Worm (Caenorhabditis elegans) whole organism, early embryonic: ENCODE measurements around the gene K01B6.4.

Experiments used
- B0310.2 ChIP-seq: sonication (generic microtip); optimal IDR thresholded peaks from 2 replicates; lab custom pipeline; 2016; ENCODE audit warnings: mild to moderate bottlenecking, missing genetic modification characterization, missing compliant biosample characterization
- aly-1 ChIP-seq: sonication (generic microtip); optimal IDR thresholded peaks from 2 replicates; lab custom pipeline; 2016; ENCODE audit warnings: missing genetic modification characterization, missing compliant biosample characterization
- ama-1 ChIP-seq: fragments of 150-350 bp; optimal IDR thresholded peaks from 2 replicates; lab custom pipeline; 2014
- ceh-36 ChIP-seq: sonication (generic microtip); optimal IDR thresholded peaks from 2 replicates; lab custom pipeline; 2016; ENCODE audit warnings: missing genetic modification characterization, inconsistent platforms, missing compliant biosample characterization
- flt-1 ChIP-seq: fragments of 200-800 bp; sonication (Bioruptor generic); IDR thresholded peaks from 2 replicates; pipeline ENCODE4 v1.3.6; 2022; ENCODE audit warnings: missing genetic modification characterization, missing compliant biosample characterization
- hmbx-1 ChIP-seq: sonication (generic microtip); optimal IDR thresholded peaks from 2 replicates; lab custom pipeline; 2016; ENCODE audit warnings: mild to moderate bottlenecking, missing genetic modification characterization, missing compliant biosample characterization
- sea-1 ChIP-seq: fragments of 200-800 bp; sonication (Bioruptor generic); conservative IDR thresholded peaks from 2 replicates; pipeline ENCODE4 v1.3.6; 2022; ENCODE audit warnings: missing genetic modification characterization, missing compliant biosample characterization
- tbx-11 ChIP-seq: fragments of 200-800 bp; sonication (Bioruptor generic); IDR thresholded peaks from 2 replicates; pipeline ENCODE4 v1.3.6; 2022; ENCODE audit warnings: missing genetic modification characterization, missing compliant biosample characterization
- tbx-37 ChIP-seq: fragments of 200-800 bp; sonication (Bioruptor generic); conservative IDR thresholded peaks from 2 replicates; pipeline ENCODE4 v1.3.6; 2022; ENCODE audit warnings: missing genetic modification reagents, missing genetic modification characterization, missing compliant biosample characterization
- tra-4 ChIP-seq: sonication (generic microtip); optimal IDR thresholded peaks from 2 replicates; lab custom pipeline; 2017; ENCODE audit warnings: missing genetic modification characterization, missing compliant biosample characterization

ce11 chrIII:9299919-9300318 lies 2.7 kb upstream of the K01B6.4 start, which contains the start of gene K01B6.3:
- TF ChIP-seq flt-1 (GFP tag; lab: Robert Waterston, UW) = no peak
- TF ChIP-seq ama-1 (lab: Kevin White, UChicago) = no peak
- no peak for TF ChIP-seq tbx-37 (GFP tag; lab: Robert Waterston, UW)
- TF ChIP-seq ceh-36 (tag; lab: Kevin White, UChicago) = no peak
- no peak for TF ChIP-seq hmbx-1 (tag; lab: Kevin White, UChicago)
- no peak for TF ChIP-seq B0310.2 (tag; lab: Kevin White, UChicago)
- no peak for TF ChIP-seq aly-1 (tag; lab: Kevin White, UChicago)
- no peak for TF ChIP-seq sea-1 (GFP tag; lab: Robert Waterston, UW)
- no peak for TF ChIP-seq tra-4 (tag; lab: Kevin White, UChicago)
- no peak for TF ChIP-seq tbx-11
